Worm (Caenorhabditis elegans) whole organism, L1 larva: ENCODE results near the gene dpff-1.

Experiments
- C04F5.9 ChIP-seq: sonication (generic microtip); optimal IDR thresholded peaks from 2 replicates; lab custom pipeline; 2016; ENCODE audit warnings: missing genetic modification characterization, missing compliant biosample characterization
- C16A3.4 ChIP-seq: fragments of 150-350 bp; optimal IDR thresholded peaks from 2 replicates; lab custom pipeline; 2014; ENCODE audit warnings: missing biosample characterization, missing genetic modification characterization
- C34B4.2 ChIP-seq: sonication (generic microtip); optimal IDR thresholded peaks from 2 replicates; lab custom pipeline; 2017; ENCODE audit warnings: mild to moderate bottlenecking, missing genetic modification characterization, missing compliant biosample characterization
- aha-1 ChIP-seq: fragments of 150-350 bp; optimal IDR thresholded peaks from 2 replicates; lab custom pipeline; 2014; ENCODE audit warnings: missing biosample characterization, missing genetic modification characterization
- alr-1 ChIP-seq: fragments of 200-800 bp; sonication (Bioruptor generic); optimal IDR thresholded peaks from 2 replicates; lab custom pipeline; 2018; ENCODE audit warnings: borderline replicate concordance, mild to moderate bottlenecking, missing genetic modification characterization, missing compliant biosample characterization
- aly-2 ChIP-seq: fragments of 150-350 bp; optimal IDR thresholded peaks from 2 replicates; lab custom pipeline; 2014; ENCODE audit warnings: missing biosample characterization, missing genetic modification characterization
- ceh-63 ChIP-seq: fragments of 200-800 bp; sonication (Bioruptor generic); optimal IDR thresholded peaks from 2 replicates; lab custom pipeline; 2018; ENCODE audit warnings: mild to moderate bottlenecking, missing genetic modification characterization, missing compliant biosample characterization
- ceh-8 ChIP-seq: fragments of 200-800 bp; sonication (Bioruptor generic); optimal IDR thresholded peaks from 2 replicates; lab custom pipeline; 2018; ENCODE audit warnings: mild to moderate bottlenecking, missing genetic modification characterization, moderate library complexity, missing compliant biosample characterization
- ceh-82 ChIP-seq, 3 experiments: fragments of 150-350 bp in 1 of 3; sonication (generic microtip) in 2 of 3; optimal IDR thresholded peaks; 2 replicates each; lab custom pipeline; 2014 to 2017; ENCODE audit warnings: missing biosample characterization in 3 of 3, missing genetic modification characterization in 3 of 3
- ceh-90 ChIP-seq: sonication (generic microtip); optimal IDR thresholded peaks from 2 replicates; lab custom pipeline; 2016; ENCODE audit warnings: missing genetic modification characterization, missing compliant biosample characterization
- dpl-1 ChIP-seq, 3 experiments: fragments of 150-350 bp in 2 of 3; sonication (generic microtip) in 1 of 3; optimal IDR thresholded peaks; 2 replicates each; lab custom pipeline; 2014 to 2017; ENCODE audit warnings: missing biosample characterization in 3 of 3, missing genetic modification characterization in 3 of 3, missing genetic modification reagents in 3 of 3
- egl-27 ChIP-seq, 2 experiments: fragments of 150-350 bp in 1 of 2; sonication (generic microtip); optimal IDR thresholded peaks; 3 replicates each; lab custom pipeline; 2017 to 2018; ENCODE audit warnings: missing biosample characterization in 2 of 2, missing genetic modification characterization in 2 of 2, missing genetic modification reagents in 2 of 2
- elt-2 ChIP-seq: sonication (generic microtip); optimal IDR thresholded peaks from 2 replicates; lab custom pipeline; 2016; ENCODE audit warnings: missing genetic modification characterization, mild to moderate bottlenecking, inconsistent platforms, missing compliant biosample characterization, missing genetic modification reagents
- fkh-4 ChIP-seq: sonication (generic microtip); optimal IDR thresholded peaks from 2 replicates; lab custom pipeline; 2016; ENCODE audit warnings: missing compliant biosample characterization, missing genetic modification characterization, borderline replicate concordance
- fkh-8 ChIP-seq: sonication (generic microtip); optimal IDR thresholded peaks from 2 replicates; lab custom pipeline; 2016; ENCODE audit warnings: mild to moderate bottlenecking, missing genetic modification characterization, missing compliant biosample characterization
- fos-1 ChIP-seq: fragments of 150-350 bp; optimal IDR thresholded peaks from 2 replicates; lab custom pipeline; 2014; ENCODE audit warnings: missing biosample characterization, missing genetic modification characterization
- grh-1 ChIP-seq: fragments of 200-800 bp; sonication (Bioruptor generic); IDR thresholded peaks from 2 replicates; pipeline ENCODE4 v1.3.6; 2022; ENCODE audit warnings: missing genetic modification reagents, missing genetic modification characterization, missing compliant biosample characterization
- hlh-4 ChIP-seq: sonication (generic microtip); optimal IDR thresholded peaks from 2 replicates; lab custom pipeline; 2016; ENCODE audit warnings: mild to moderate bottlenecking, missing genetic modification characterization, missing compliant biosample characterization
- hpl-2 ChIP-seq: fragments of 150-350 bp; optimal IDR thresholded peaks from 2 replicates; lab custom pipeline; 2014; ENCODE audit warnings: missing biosample characterization, missing genetic modification reagents, missing genetic modification characterization
- irx-1 ChIP-seq: sonication (generic microtip); optimal IDR thresholded peaks from 2 replicates; lab custom pipeline; 2016; ENCODE audit warnings: missing genetic modification characterization, missing compliant biosample characterization
- lin-13 ChIP-seq: fragments of 150-350 bp; optimal IDR thresholded peaks from 2 replicates; lab custom pipeline; 2014; ENCODE audit warnings: missing biosample characterization, missing genetic modification reagents, missing genetic modification characterization
- lin-15B ChIP-seq: fragments of 150-350 bp; sonication (generic microtip); optimal IDR thresholded peaks from 3 replicates; lab custom pipeline; 2014; ENCODE audit warnings: missing biosample characterization, missing genetic modification characterization
- lin-35 ChIP-seq, 2 experiments: fragments of 150-350 bp; optimal IDR thresholded peaks; 2 replicates each; lab custom pipeline; 2014; ENCODE audit warnings: missing biosample characterization in 2 of 2, missing genetic modification characterization in 2 of 2, missing genetic modification reagents in 2 of 2
- lin-39 ChIP-seq: fragments of 150-350 bp; optimal IDR thresholded peaks from 2 replicates; lab custom pipeline; 2014; ENCODE audit warnings: missing biosample characterization, missing genetic modification reagents, missing genetic modification characterization
- lir-3 ChIP-seq: sonication (generic microtip); optimal IDR thresholded peaks from 2 replicates; lab custom pipeline; 2016; ENCODE audit warnings: mild to moderate bottlenecking, missing genetic modification characterization, moderate library complexity, missing compliant biosample characterization; ENCODE audit not compliant: poor library complexity
- lsy-2 ChIP-seq, 2 experiments: fragments of 150-350 bp; optimal IDR thresholded peaks; 2 replicates each; lab custom pipeline; 2014; ENCODE audit warnings: missing biosample characterization in 2 of 2, missing genetic modification characterization in 2 of 2
- mab-9 ChIP-seq: fragments of 200-800 bp; sonication (Bioruptor generic); IDR thresholded peaks from 2 replicates; pipeline ENCODE4 v1.3.6; 2022; ENCODE audit warnings: missing genetic modification reagents, missing genetic modification characterization, missing compliant biosample characterization
- mep-1 ChIP-seq: fragments of 150-350 bp; optimal IDR thresholded peaks from 2 replicates; lab custom pipeline; 2014; ENCODE audit warnings: missing biosample characterization, missing genetic modification characterization
- nhr-47 ChIP-seq: sonication (generic microtip); optimal IDR thresholded peaks from 2 replicates; lab custom pipeline; 2016; ENCODE audit warnings: mild to moderate bottlenecking, missing genetic modification characterization, moderate library complexity, missing compliant biosample characterization
- nhr-71 ChIP-seq: sonication (generic microtip); optimal IDR thresholded peaks from 2 replicates; lab custom pipeline; 2016; ENCODE audit warnings: mild to moderate bottlenecking, missing genetic modification characterization, moderate library complexity, missing compliant biosample characterization
- nhr-76 ChIP-seq: sonication (generic microtip); optimal IDR thresholded peaks from 2 replicates; lab custom pipeline; 2017; ENCODE audit warnings: missing biosample characterization, missing genetic modification characterization
- nhr-77 ChIP-seq: fragments of 150-350 bp; optimal IDR thresholded peaks from 2 replicates; lab custom pipeline; 2014; ENCODE audit warnings: missing biosample characterization, missing genetic modification characterization
- nhr-84 ChIP-seq: sonication (generic microtip); optimal IDR thresholded peaks from 2 replicates; lab custom pipeline; 2017; ENCODE audit warnings: missing biosample characterization, missing genetic modification characterization
- nhr-85 ChIP-seq: sonication (generic microtip); peaks from one replicate; lab custom pipeline; 2016; ENCODE audit warnings: missing genetic modification characterization, inconsistent platforms, missing compliant biosample characterization
- pag-3 ChIP-seq: sonication (generic microtip); optimal IDR thresholded peaks from 2 replicates; lab custom pipeline; 2017; ENCODE audit warnings: missing genetic modification characterization, mild to moderate bottlenecking, missing compliant biosample characterization, antibody characterized with exemption, borderline replicate concordance; ENCODE audit not compliant: insufficient read depth
- pqm-1 ChIP-seq: sonication (generic microtip); optimal IDR thresholded peaks from 3 replicates; lab custom pipeline; 2017; ENCODE audit warnings: missing biosample characterization, missing genetic modification characterization
- skn-1 ChIP-seq: fragments of 150-350 bp; optimal IDR thresholded peaks from 2 replicates; lab custom pipeline; 2014; ENCODE audit warnings: missing biosample characterization, missing genetic modification characterization
- snpc-4 ChIP-seq: fragments of 150-350 bp; optimal IDR thresholded peaks from 2 replicates; lab custom pipeline; 2014; ENCODE audit warnings: missing biosample characterization, missing genetic modification characterization
- sox-4 ChIP-seq: sonication (generic microtip); optimal IDR thresholded peaks from 2 replicates; lab custom pipeline; 2016; ENCODE audit warnings: missing genetic modification characterization, missing compliant biosample characterization
- swsn-7 ChIP-seq: sonication (generic microtip); optimal IDR thresholded peaks from 2 replicates; lab custom pipeline; 2016; ENCODE audit warnings: missing genetic modification characterization, missing compliant biosample characterization
- tbx-2 ChIP-seq: sonication (generic microtip); optimal IDR thresholded peaks from 2 replicates; lab custom pipeline; 2016; ENCODE audit warnings: missing genetic modification characterization, missing compliant biosample characterization
- tlp-1 ChIP-seq: fragments of 150-350 bp; optimal IDR thresholded peaks from 2 replicates; lab custom pipeline; 2014; ENCODE audit warnings: missing biosample characterization, missing genetic modification characterization
- unc-30 ChIP-seq: sonication (generic microtip); optimal IDR thresholded peaks from 2 replicates; lab custom pipeline; 2017; ENCODE audit warnings: missing biosample characterization, missing genetic modification characterization
- unc-98 ChIP-seq: fragments of 200-800 bp; sonication (Bioruptor generic); IDR thresholded peaks from 2 replicates; pipeline ENCODE4 v1.3.6; 2022; ENCODE audit warnings: missing genetic modification characterization, missing compliant biosample characterization
- vab-15 ChIP-seq: sonication (generic microtip); optimal IDR thresholded peaks from 2 replicates; lab custom pipeline; 2017; ENCODE audit warnings: missing genotype, mild to moderate bottlenecking, missing genetic modification characterization, missing compliant biosample characterization

dpff-1 gene

DNA sequence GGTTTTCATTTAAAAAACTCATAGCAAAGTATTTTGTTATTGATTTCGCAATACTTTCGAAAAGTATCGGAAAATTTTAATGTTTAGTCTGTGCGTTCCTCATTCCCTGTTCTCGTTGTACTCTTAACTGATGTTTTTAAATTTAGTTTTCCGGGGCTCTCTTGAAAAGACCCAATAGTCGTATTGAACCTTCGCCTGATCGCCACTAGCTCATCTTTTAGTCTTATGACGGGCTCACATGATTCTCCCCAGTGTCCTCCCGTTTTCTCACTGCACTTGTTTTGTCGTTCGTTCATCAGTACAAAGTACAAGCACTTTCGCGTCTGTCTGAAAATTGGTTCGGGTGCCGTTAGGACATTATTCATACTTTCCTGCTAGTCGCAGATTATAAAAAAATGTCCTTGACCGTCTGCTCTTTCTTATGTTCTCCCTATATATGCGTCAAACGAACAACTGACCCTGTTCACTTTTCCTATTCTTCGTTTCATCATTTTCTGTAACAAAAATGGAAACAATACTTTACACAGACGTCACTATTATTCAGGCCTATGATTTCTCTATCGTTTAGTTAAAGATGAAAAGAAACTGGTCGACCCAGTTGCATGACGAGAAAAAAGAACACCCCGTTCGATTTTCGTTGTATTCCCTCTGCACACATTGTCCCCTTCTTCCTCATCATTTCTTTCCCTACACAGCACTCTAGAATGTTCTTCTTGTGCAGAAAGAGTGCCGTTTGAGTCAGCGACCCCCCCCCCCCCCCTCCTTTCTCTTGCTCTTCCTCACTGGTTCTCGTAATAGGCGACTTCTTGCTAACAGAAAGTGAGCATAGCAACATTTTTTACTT is 33.5 kb upstream of the dpff-1 start, which contains the start of gene ubq-1 (continued):
- peak; percentile 19 for TF ChIP-seq elt-2 (tag; lab: Kevin White, UChicago)
- TF ChIP-seq lin-39 = no peak
- no peak for TF ChIP-seq hlh-4
- TF ChIP-seq hpl-2 = no peak
- no peak for TF ChIP-seq nhr-76
- no peak for TF ChIP-seq fkh-8 (tag; lab: Kevin White, UChicago)
- TF ChIP-seq skn-1 (tag; lab: Kevin White, UChicago) = no peak
- TF ChIP-seq aly-2 = no peak
- TF ChIP-seq C34B4.2 (tag; lab: Kevin White, UChicago) = no peak
- TF ChIP-seq grh-1 (GFP tag; lab: Robert Waterston, UW) = no peak
- TF ChIP-seq C04F5.9 (tag; lab: Kevin White, UChicago) = no peak
- no peak for TF ChIP-seq tlp-1
- no peak for TF ChIP-seq nhr-77 (tag; lab: Kevin White, UChicago)
- no peak for TF ChIP-seq pag-3 (tag; lab: Kevin White, UChicago)
- no peak for TF ChIP-seq swsn-7 (tag; lab: Kevin White, UChicago)
- no peak for TF ChIP-seq pqm-1 (tag; lab: Kevin White, UChicago)
- TF ChIP-seq sox-4 = no peak
- TF ChIP-seq egl-27 (tag; optimal IDR thresholded peaks at IDR 0.05; lab: Kevin White, UChicago) = no peak
- no peak for TF ChIP-seq nhr-47
- TF ChIP-seq lsy-2 (tag; optimal IDR thresholded peaks at IDR 0.05; lab: Kevin White, UChicago) = no peak
- no peak for TF ChIP-seq mab-9 (GFP tag; lab: Robert Waterston, UW)
- no peak for TF ChIP-seq tbx-2 (tag; lab: Kevin White, UChicago)
- TF ChIP-seq aha-1 = no peak
- peak; percentile 48 for TF ChIP-seq nhr-71 (tag; lab: Kevin White, UChicago)
- no peak for TF ChIP-seq ceh-63 (GFP tag; lab: Kevin White, UChicago)
- no peak for TF ChIP-seq lir-3 (tag; lab: Kevin White, UChicago)
- TF ChIP-seq C16A3.4 (tag; lab: Kevin White, UChicago) = no peak
- no peak for TF ChIP-seq lin-13 (GFP tag; lab: Kevin White, UChicago)
- no peak for TF ChIP-seq nhr-85 (tag; lab: Kevin White, UChicago)
- TF ChIP-seq vab-15 (tag; lab: Kevin White, UChicago) = no peak
- TF ChIP-seq unc-98 = no peak
- no peak for TF ChIP-seq snpc-4
- no peak for TF ChIP-seq ceh-90 (tag; lab: Kevin White, UChicago)
- peak; percentile 34 for TF ChIP-seq mep-1 (tag; lab: Kevin White, UChicago)
- TF ChIP-seq fos-1 = no peak
- TF ChIP-seq unc-30 = no peak
- TF ChIP-seq irx-1 (tag; lab: Kevin White, UChicago) = no peak
- TF ChIP-seq dpl-1 (GFP tag; optimal IDR thresholded peaks at IDR 0.05; lab: Kevin White, UChicago) = no peak
- no peak for TF ChIP-seq ceh-8 (GFP tag; lab: Kevin White, UChicago)

- TF ChIP-seq lin-35 (GFP tag; optimal IDR thresholded peaks at IDR 0.05; lab: Kevin White, UChicago) (no peak), alr-1 (tag; lab: Kevin White, UChicago) (no peak), nhr-84 (tag; lab: Kevin White, UChicago) (no peak), fkh-4 (no peak), ceh-8 (GFP tag; lab: Kevin White, UChicago) (no peak), swsn-7 (tag; lab: Kevin White, UChicago) (no peak), nhr-85 (tag; lab: Kevin White, UChicago) (peak; percentile 67), ceh-82 (tag; optimal IDR thresholded peaks at IDR 0.05; lab: Kevin White, UChicago) (no peak), irx-1 (tag; lab: Kevin White, UChicago) (no peak), lin-15B (tag; lab: Kevin White, UChicago) (no peak), skn-1 (tag; lab: Kevin White, UChicago) (peak; percentile 19)
Measured at ce11 chrIII:5938790-5939452, 32.8 kb upstream of the dpff-1 start.
